Fruit fly (Drosophila melanogaster): Measurements from ENCODE around the gene tna.

tna gene

DNA sequence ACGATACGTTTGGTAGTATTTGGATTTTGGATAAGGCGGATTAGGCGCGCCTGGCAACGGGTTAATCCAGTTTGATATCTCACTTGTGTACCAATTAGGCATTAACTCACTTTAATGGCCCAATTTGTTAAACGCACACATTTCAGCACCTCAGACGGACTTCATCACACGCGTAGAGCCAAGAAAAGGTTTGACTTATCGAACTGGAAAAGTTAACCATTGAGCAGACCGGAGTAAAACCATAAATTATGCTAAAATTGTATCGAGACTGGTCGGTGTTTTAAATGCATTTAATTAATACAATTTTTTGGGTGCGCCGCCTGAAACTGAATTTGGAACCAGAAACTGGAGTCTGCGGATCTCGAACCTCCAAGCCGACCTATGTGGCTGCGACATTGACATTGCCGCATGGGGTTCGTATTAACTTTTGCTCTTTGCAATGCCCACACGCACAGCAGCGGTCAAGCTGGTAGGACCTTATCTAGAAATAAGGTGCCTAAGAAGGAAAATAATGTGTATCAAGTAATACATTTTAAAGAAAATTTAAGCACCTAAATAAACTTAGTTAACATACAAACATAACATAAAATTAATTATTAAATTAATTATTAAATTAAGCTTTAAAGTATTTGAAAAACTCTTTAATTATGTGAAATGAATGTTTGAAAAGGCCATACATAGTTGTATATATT is 53.8 kb downstream of the tna start:
- TF ChIP-seq HLH106 (tag; optimal IDR thresholded peaks at IDR 0.05) (no peak), br (GFP tag; optimal IDR thresholded peaks at IDR 0.05) (no peak), Dif (GFP tag; optimal IDR thresholded peaks at IDR 0.05; ENCODE audit: partially characterized antibody) (no peak), N (GFP tag; optimal IDR thresholded peaks at IDR 0.05) (no peak), woc (GFP tag; optimal IDR thresholded peaks at IDR 0.05) (no peak), CG32264 (GFP tag; optimal IDR thresholded peaks at IDR 0.05) (no peak), dsf (GFP tag; optimal IDR thresholded peaks at IDR 0.05; ENCODE audit: borderline replicate concordance) (no peak), rgr (GFP tag; optimal IDR thresholded peaks at IDR 0.05) (no peak), Hr78 (GFP tag; optimal IDR thresholded peaks at IDR 0.05) (no peak), sage (GFP tag; optimal IDR thresholded peaks at IDR 0.05) (no peak), Abd-B (GFP tag; optimal IDR thresholded peaks at IDR 0.05) (no peak), Vsx2 (GFP tag; optimal IDR thresholded peaks at IDR 0.05; ENCODE audit: partially characterized antibody) (no peak), Jra (GFP tag; optimal IDR thresholded peaks at IDR 0.05) (no peak), ey (GFP tag; optimal IDR thresholded peaks at IDR 0.05) (no peak)

dm6 chr3L:10889692-10890089 is 54.4 kb downstream of the tna start, which contains the start of gene Cpr67Fa1:
TSS of gene Cpr67Fa1 (plus strand) at chr3L:10889990.
- no peak for TF ChIP-seq GATAd (GFP tag; optimal IDR thresholded peaks at IDR 0.05)
- TF ChIP-seq Hnf4 (GFP tag; optimal IDR thresholded peaks at IDR 0.05) = no peak
- TF ChIP-seq usp (GFP tag; optimal IDR thresholded peaks at IDR 0.05) = no peak
- no peak for TF ChIP-seq jim (GFP tag; optimal IDR thresholded peaks at IDR 0.05)
- TF ChIP-seq fru (GFP tag; optimal IDR thresholded peaks at IDR 0.05) = no peak
- no peak for TF ChIP-seq CG9705 (GFP tag; optimal IDR thresholded peaks at IDR 0.05)
- TF ChIP-seq lola (GFP tag; optimal IDR thresholded peaks at IDR 0.05) = no peak
- TF ChIP-seq tai (GFP tag; optimal IDR thresholded peaks at IDR 0.05) = no peak
- no peak for TF ChIP-seq br (GFP tag; optimal IDR thresholded peaks at IDR 0.05)
- TF ChIP-seq woc (GFP tag; optimal IDR thresholded peaks at IDR 0.05) = no peak

- TF ChIP-seq HLH106 (tag; optimal IDR thresholded peaks at IDR 0.05) (no peak), woc (GFP tag; optimal IDR thresholded peaks at IDR 0.05) (no peak), psq (GFP tag; optimal IDR thresholded peaks at IDR 0.05) (no peak), Hr78 (GFP tag; optimal IDR thresholded peaks at IDR 0.05) (no peak), Mio (GFP tag; optimal IDR thresholded peaks at IDR 0.05) (no peak), Vsx2 (GFP tag; optimal IDR thresholded peaks at IDR 0.05; ENCODE audit: partially characterized antibody) (no peak), Hr83 (GFP tag; optimal IDR thresholded peaks at IDR 0.05; ENCODE audit: poor library complexity, severe bottlenecking) (no peak), OdsH (GFP tag; optimal IDR thresholded peaks at IDR 0.05) (no peak), CrebA (GFP tag; optimal IDR thresholded peaks at IDR 0.05; ENCODE audit: borderline replicate concordance) (no peak), CG9705 (GFP tag; optimal IDR thresholded peaks at IDR 0.05) (no peak), sv (GFP tag; optimal IDR thresholded peaks at IDR 0.05) (no peak), rgr (GFP tag; optimal IDR thresholded peaks at IDR 0.05) (no peak), dl (GFP tag; optimal IDR thresholded peaks at IDR 0.05; ENCODE audit: insufficient read depth in 1 of 2, partially characterized antibody in 2 of 2) (no peak), fru (GFP tag; optimal IDR thresholded peaks at IDR 0.05) (no peak), usp (GFP tag; optimal IDR thresholded peaks at IDR 0.05) (no peak), ey (GFP tag; optimal IDR thresholded peaks at IDR 0.05) (no peak), N (GFP tag; optimal IDR thresholded peaks at IDR 0.05) (no peak), GATAd (GFP tag; optimal IDR thresholded peaks at IDR 0.05) (no peak), tai (GFP tag; optimal IDR thresholded peaks at IDR 0.05) (no peak)
Measured at dm6 chr3L:10891414-10891813, 56.1 kb downstream of the tna start, which contains the start of gene Cpr67Fa2. TSS of gene Cpr67Fa2 (plus strand) at chr3L:10891714.

- TF ChIP-seq Hr83 (GFP tag; optimal IDR thresholded peaks at IDR 0.05; ENCODE audit: poor library complexity, severe bottlenecking) (no peak), Myc (optimal IDR thresholded peaks at IDR 0.05) (peak; percentile 49), Rel (GFP tag; optimal IDR thresholded peaks at IDR 0.05) (no peak), Rel (tag; optimal IDR thresholded peaks at IDR 0.05) (no peak), psq (GFP tag; optimal IDR thresholded peaks at IDR 0.05) (peak; percentile 1), fru (GFP tag; optimal IDR thresholded peaks at IDR 0.05) (no peak), OdsH (GFP tag; optimal IDR thresholded peaks at IDR 0.05) (peak; percentile 6), Vsx2 (GFP tag; optimal IDR thresholded peaks at IDR 0.05; ENCODE audit: partially characterized antibody) (no peak), HLH106 (tag; optimal IDR thresholded peaks at IDR 0.05) (peak; percentile 35)
Measured at dm6 chr3L:10893156-10893784, 57.9 kb downstream of the tna start.
